Fruit fly (Drosophila melanogaster) whole organism, adult: ENCODE results near the gene CG13314.
A peak's percentile ranks its signal among the peaks of the same experiment; 100 is the strongest.

Experiments used
- Clk ChIP-seq: fragments of 200-800 bp; sonication (Bioruptor generic); optimal IDR thresholded peaks from 2 replicates; lab custom pipeline; 2017; ENCODE audit warnings: missing biosample characterization, missing genetic modification characterization
- Hr96 ChIP-seq: fragments of 200-800 bp; sonication (Bioruptor generic); optimal IDR thresholded peaks from 2 replicates; lab custom pipeline; 2016; ENCODE audit warnings: missing biosample characterization, missing genetic modification characterization
- bab1 ChIP-seq: fragments of 200-800 bp; sonication (Bioruptor generic); optimal IDR thresholded peaks from 3 replicates; lab custom pipeline; 2019; ENCODE audit warnings: missing biosample characterization, mild to moderate bottlenecking, missing genetic modification characterization, moderate library complexity
- kay ChIP-seq: fragments of 200-800 bp; sonication (Bioruptor generic); peaks from one replicate; lab custom pipeline; 2016; ENCODE audit warnings: missing biosample characterization, missing genetic modification characterization, borderline replicate concordance
- tj ChIP-seq: fragments of 200-800 bp; sonication (Bioruptor generic); optimal IDR thresholded peaks from 3 replicates; lab custom pipeline; 2017; ENCODE audit warnings: missing biosample characterization, mild to moderate bottlenecking, missing genetic modification characterization, moderate library complexity
- toe ChIP-seq: fragments of 200-800 bp; sonication (Bioruptor generic); optimal IDR thresholded peaks from 2 replicates; lab custom pipeline; 2016; ENCODE audit warnings: missing biosample characterization, missing genetic modification characterization

DNA sequence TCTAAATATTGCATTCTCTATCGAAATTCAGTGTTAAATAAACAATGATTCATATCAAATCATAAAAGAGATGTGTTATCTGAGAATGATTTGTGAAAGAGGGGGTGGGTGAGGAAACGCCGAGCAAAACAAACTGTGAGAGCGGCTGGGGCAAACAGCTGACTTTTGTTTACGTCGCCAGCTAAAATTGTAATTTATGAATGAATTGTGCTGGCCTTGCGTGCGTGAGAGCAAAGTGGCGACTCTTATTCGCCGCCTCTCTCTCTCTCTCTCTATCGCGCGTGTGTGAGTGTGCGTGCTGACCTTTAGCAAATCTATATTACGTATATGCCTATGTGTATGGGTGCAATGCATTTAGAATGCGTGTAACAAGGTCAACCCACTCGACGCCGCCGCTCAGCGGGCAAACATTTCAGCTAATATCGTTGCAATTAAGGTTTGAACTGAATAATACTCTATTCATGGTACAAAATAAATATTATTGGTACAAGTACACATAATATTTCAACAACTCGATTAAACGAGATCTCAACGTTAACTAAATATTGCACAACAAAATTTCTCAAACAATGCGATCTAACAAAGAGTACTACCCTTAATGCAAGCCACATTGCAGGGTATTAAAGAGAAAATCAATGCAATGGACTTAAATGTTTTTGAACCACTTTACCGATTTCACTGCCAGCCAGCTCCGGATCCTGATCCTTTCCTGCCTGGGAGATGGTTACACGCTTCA is 2.7 kb upstream of the CG13314 start:
- TF ChIP-seq toe (GFP tag; lab: Kevin White, UChicago) (no peak), kay (GFP tag; lab: Kevin White, UChicago) (no peak), Hr96 (GFP tag; lab: Kevin White, UChicago) (no peak), Clk (no peak), tj (GFP tag; lab: Kevin White, UChicago) (peak; percentile 21), bab1 (peak; percentile 38)
